Fruit fly (Drosophila melanogaster) ovary, adult (tissue): ENCODE results near the gene Mekk1.

ENCODE experiments used
- CG17801 ChIP-seq: fragments of 200-800 bp; optimal IDR thresholded peaks from 2 replicates; lab custom pipeline; 2019; ENCODE audit warnings: missing biosample characterization, mild to moderate bottlenecking, missing genetic modification characterization, moderate library complexity; ENCODE audit not compliant: partially characterized antibody

Mekk1 gene

DNA sequence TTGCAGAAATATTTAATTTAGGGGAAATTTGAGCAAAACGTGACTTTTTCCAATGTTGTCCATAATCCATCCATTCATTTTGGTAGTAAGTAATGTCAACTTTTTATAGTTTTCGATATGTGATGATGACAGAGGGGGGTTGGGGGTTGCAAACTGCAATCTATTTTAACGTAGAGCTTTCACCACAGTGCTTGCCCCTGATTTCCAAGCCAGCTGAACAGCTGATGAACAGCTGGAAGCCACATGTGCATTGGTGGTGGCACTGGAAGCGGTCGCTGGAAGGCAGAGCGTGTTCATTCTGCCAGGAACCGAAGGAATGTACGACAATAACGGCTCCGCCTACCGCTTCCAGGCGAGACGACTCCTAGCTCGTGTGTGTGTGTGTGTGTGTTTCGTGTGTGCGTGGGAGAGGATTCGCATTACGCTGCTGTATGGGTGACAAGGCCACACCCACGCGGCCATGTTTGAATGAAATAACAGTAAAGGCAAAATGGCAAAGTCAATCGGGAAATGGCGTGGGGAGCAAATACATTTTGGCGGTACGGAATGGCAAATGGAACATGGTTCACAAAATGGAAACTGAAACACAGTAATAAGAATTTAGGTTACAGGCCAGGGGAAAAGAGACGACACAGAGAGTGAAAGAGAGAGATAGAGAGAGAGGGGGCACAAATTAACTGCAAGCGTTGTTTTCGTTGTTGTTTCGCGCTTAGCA, 44.4 kb downstream of the Mekk1 start:
- no peak for TF ChIP-seq CG17801 (GFP tag; lab: Kevin White, UChicago)

DNA sequence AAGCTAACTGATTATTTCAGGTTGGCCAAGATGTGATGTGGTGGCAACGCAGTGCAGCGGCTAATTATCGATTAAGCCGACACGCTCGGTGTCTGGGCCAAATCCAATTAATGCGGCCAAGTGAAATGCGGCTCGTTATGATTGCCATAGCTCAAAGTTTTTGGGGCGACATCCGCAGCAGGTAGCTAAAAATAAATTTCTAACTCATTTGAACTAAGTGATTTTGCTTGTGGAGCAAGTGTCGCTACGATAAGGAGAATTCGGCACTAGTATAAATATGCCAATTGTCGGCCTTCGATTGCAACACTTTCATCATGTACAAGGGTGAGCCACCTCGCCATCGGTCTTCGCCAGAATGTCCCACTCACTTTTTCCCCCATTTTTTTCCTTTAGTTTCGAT, 48.4 kb downstream of the Mekk1 start, which contains the start of gene CG34282:
Gene CG34282 (plus strand): TSS at position 301 of the 400 bp plus-strand sequence.
- TF ChIP-seq CG17801 (GFP tag; lab: Kevin White, UChicago), result no peak

DNA sequence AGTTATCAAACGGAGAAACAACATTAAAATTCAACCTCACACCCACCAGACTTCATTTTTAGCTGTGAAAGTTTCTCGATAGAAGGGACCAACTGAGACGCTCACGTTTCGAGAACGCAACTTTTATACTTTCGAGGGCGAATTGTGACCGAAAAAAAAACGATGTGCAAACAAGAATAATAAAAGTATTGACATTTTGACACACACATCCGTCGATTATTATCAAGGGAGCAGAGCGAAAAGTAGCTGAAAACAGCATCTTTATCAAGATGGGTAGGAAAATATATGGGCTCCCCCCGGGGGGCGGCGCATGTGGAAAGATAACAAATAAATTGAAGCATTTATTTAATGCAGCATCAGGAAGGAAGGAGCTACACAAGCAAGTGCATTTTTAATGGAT, 49.8 kb downstream of the Mekk1 start, which contains the start of gene CG14300:
Gene CG14300 (minus strand): TSS at position 101 of the 400 bp plus-strand sequence.
- TF ChIP-seq CG17801 (GFP tag; lab: Kevin White, UChicago), result no peak

DNA sequence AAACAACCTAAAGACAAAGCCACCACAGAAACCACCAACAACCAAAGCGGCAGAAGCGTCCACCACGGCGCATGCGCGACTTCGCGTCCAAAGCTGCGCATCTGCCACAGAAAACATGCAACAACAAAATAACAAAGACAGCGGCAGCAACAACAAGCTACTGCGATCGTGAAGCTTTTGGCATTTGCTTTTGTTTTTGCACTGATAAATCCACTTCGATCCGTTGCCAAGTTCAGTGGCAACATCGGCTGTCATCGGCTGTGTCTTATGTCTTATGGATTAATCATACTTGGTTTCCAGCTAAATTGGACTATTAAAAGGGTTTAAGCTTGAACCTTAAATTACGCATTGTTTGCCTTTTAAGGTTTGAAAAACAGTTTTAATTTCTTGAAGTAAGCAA, 50.8 kb downstream of the Mekk1 start, which contains the start of gene Muc91C:
Gene Muc91C (minus strand): TSS at position 101 of the 400 bp plus-strand sequence.
- no peak for TF ChIP-seq CG17801 (GFP tag; lab: Kevin White, UChicago)
